Worm (Caenorhabditis elegans): ENCODE measurements around the gene acdh-11.
A peak's percentile ranks its signal among the peaks of the same experiment; 100 is the strongest.

Gene acdh-11

ce11 chrIII:10600894-10601293, 34.8 kb downstream of the acdh-11 start:
- TF ChIP-seq hmg-11 (tag; optimal IDR thresholded peaks at IDR 0.05) (no peak), ceh-82 (tag; optimal IDR thresholded peaks at IDR 0.05) (no peak), nhr-11 (tag; optimal IDR thresholded peaks at IDR 0.05) (peak; percentile 38), nhr-12 (tag; optimal IDR thresholded peaks at IDR 0.05) (no peak)

ce11 chrIII:10603248-10603647, 37.2 kb downstream of the acdh-11 start, which contains the start of gene Y39A1A.2:
Y39A1A.2 (minus strand) TSS chrIII:10603566.
- peak; percentile 58 for TF ChIP-seq ceh-28 (tag; optimal IDR thresholded peaks at IDR 0.05)
- TF ChIP-seq skn-1 (tag; optimal IDR thresholded peaks at IDR 0.05), result no peak

- TF ChIP-seq fkh-2 (tag; optimal IDR thresholded peaks at IDR 0.05) (no peak), fos-1 (tag; optimal IDR thresholded peaks at IDR 0.05) (no peak), unc-39 (tag; optimal IDR thresholded peaks at IDR 0.05) (no peak), nfya-1 (tag; optimal IDR thresholded peaks at IDR 0.05; ENCODE audit: insufficient read depth) (peak; percentile 5), nhr-23 (tag; optimal IDR thresholded peaks at IDR 0.05) (no peak), skn-1 (tag; optimal IDR thresholded peaks at IDR 0.05) (no peak), hmg-11 (tag; optimal IDR thresholded peaks at IDR 0.05) (peak; percentile 70), ceh-28 (tag; optimal IDR thresholded peaks at IDR 0.05) (no peak)
Measured at ce11 chrIII:10604325-10604724, 38.3 kb downstream of the acdh-11 start.

ce11 chrIII:10605049-10605448, 39.0 kb downstream of the acdh-11 start, which contains the start of gene rabx-5:
rabx-5 (plus strand) TSS chrIII:10605349.
- TF ChIP-seq nhr-237 (tag; optimal IDR thresholded peaks at IDR 0.05) (no peak), zag-1 (tag; optimal IDR thresholded peaks at IDR 0.05) (no peak), ZK546.5 (tag; optimal IDR thresholded peaks at IDR 0.05) (no peak), eor-1 (tag; optimal IDR thresholded peaks at IDR 0.05) (no peak), egl-5 (tag; optimal IDR thresholded peaks at IDR 0.05) (no peak), lin-39 (tag; optimal IDR thresholded peaks at IDR 0.05) (no peak), jun-1 (tag; optimal IDR thresholded peaks at IDR 0.05) (no peak), ztf-4 (tag; optimal IDR thresholded peaks at IDR 0.05) (no peak), mml-1 (tag; optimal IDR thresholded peaks at IDR 0.05) (no peak), nfya-1 (tag; optimal IDR thresholded peaks at IDR 0.05; ENCODE audit: insufficient read depth) (no peak), tbx-2 (tag; optimal IDR thresholded peaks at IDR 0.05) (no peak), R02D3.7 (tag; optimal IDR thresholded peaks at IDR 0.05) (no peak), nhr-77 (tag; optimal IDR thresholded peaks at IDR 0.05) (no peak), nhr-76 (tag; optimal IDR thresholded peaks at IDR 0.05) (no peak), fkh-10 (GFP tag; optimal IDR thresholded peaks at IDR 0.05) (no peak), snpc-4 (tag; optimal IDR thresholded peaks at IDR 0.05) (no peak), skn-1 (tag; optimal IDR thresholded peaks at IDR 0.05) (no peak)

ce11 chrIII:10608161-10608560, 42.1 kb downstream of the acdh-11 start:
- TF ChIP-seq nfya-1 (tag; optimal IDR thresholded peaks at IDR 0.05; ENCODE audit: insufficient read depth), result peak; percentile 19
- TF ChIP-seq skn-1 (tag; optimal IDR thresholded peaks at IDR 0.05), result no peak
- TF ChIP-seq ceh-9 (tag; optimal IDR thresholded peaks at IDR 0.05), result no peak
- no peak for TF ChIP-seq snpc-4 (tag; optimal IDR thresholded peaks at IDR 0.05)
- no peak for TF ChIP-seq ZK546.5 (tag; optimal IDR thresholded peaks at IDR 0.05)

ce11 chrIII:10612333-10612732, 46.3 kb downstream of the acdh-11 start, which contains the start of gene Y39A1A.24:
Y39A1A.24 (plus strand) TSS chrIII:10612633.
- TF ChIP-seq elt-2 (tag; optimal IDR thresholded peaks at IDR 0.05) (no peak), pqm-1 (tag; optimal IDR thresholded peaks at IDR 0.05) (no peak), nhr-23 (tag; optimal IDR thresholded peaks at IDR 0.05) (no peak), elt-3 (tag; optimal IDR thresholded peaks at IDR 0.05) (no peak), ceh-16 (tag; optimal IDR thresholded peaks at IDR 0.05) (no peak), zag-1 (tag; optimal IDR thresholded peaks at IDR 0.05) (no peak)

- no peak for TF ChIP-seq daf-12 (tag; optimal IDR thresholded peaks at IDR 0.05)
- TF ChIP-seq mdl-1 (tag; optimal IDR thresholded peaks at IDR 0.05), result no peak
- TF ChIP-seq ceh-9 (tag; optimal IDR thresholded peaks at IDR 0.05), result no peak
- no peak for TF ChIP-seq sea-2 (GFP tag; optimal IDR thresholded peaks at IDR 0.05)
- TF ChIP-seq mml-1 (tag; optimal IDR thresholded peaks at IDR 0.05), result no peak
- TF ChIP-seq elt-1 (tag; optimal IDR thresholded peaks at IDR 0.05), result no peak
- no peak for TF ChIP-seq ztf-11 (tag; optimal IDR thresholded peaks at IDR 0.05)
- no peak for TF ChIP-seq ZK546.5 (tag; optimal IDR thresholded peaks at IDR 0.05)
- TF ChIP-seq snpc-4 (tag; optimal IDR thresholded peaks at IDR 0.05), result no peak
- no peak for TF ChIP-seq nhr-67 (tag; optimal IDR thresholded peaks at IDR 0.05)
- TF ChIP-seq nhr-77 (tag; optimal IDR thresholded peaks at IDR 0.05), result no peak
- TF ChIP-seq unc-62 (GFP tag; optimal IDR thresholded peaks at IDR 0.05), result no peak
- TF ChIP-seq hmg-11 (tag; optimal IDR thresholded peaks at IDR 0.05), result no peak
- no peak for TF ChIP-seq nhr-76 (tag; optimal IDR thresholded peaks at IDR 0.05)
- TF ChIP-seq ceh-16 (tag; optimal IDR thresholded peaks at IDR 0.05), result no peak
- TF ChIP-seq jun-1 (tag; optimal IDR thresholded peaks at IDR 0.05), result no peak
- TF ChIP-seq fkh-2 (tag; optimal IDR thresholded peaks at IDR 0.05), result no peak
- no peak for TF ChIP-seq unc-39 (tag; optimal IDR thresholded peaks at IDR 0.05)
- TF ChIP-seq fkh-10 (GFP tag; optimal IDR thresholded peaks at IDR 0.05), result no peak
- no peak for TF ChIP-seq fos-1 (tag; optimal IDR thresholded peaks at IDR 0.05)
Measured at ce11 chrIII:10615166-10615565, 49.1 kb downstream of the acdh-11 start, which contains the start of gene mrpl-22. mrpl-22 (plus strand) TSS chrIII:10615466.
